Fruit fly (Drosophila melanogaster) whole organism, embryonic: ENCODE data around the gene sordd2.
A peak's percentile ranks its signal among the peaks of the same experiment; 100 is the strongest.

Experiments
- Ada2b ChIP-seq: fragments of 200-800 bp; sonication (Bioruptor generic); IDR thresholded peaks from 2 replicates; pipeline ENCODE4 v1.3.6; 2022; ENCODE audit warnings: missing biosample characterization, missing genetic modification characterization
- Aef1 ChIP-seq: fragments of 200-800 bp; sonication (Bioruptor generic); IDR thresholded peaks from 3 replicates; pipeline ENCODE4 v1.3.6; 2022; ENCODE audit warnings: missing biosample characterization, missing genetic modification characterization
- CG13424 ChIP-seq: fragments of 200-800 bp; sonication (Bioruptor generic); optimal IDR thresholded peaks from 2 replicates; lab custom pipeline; 2019; ENCODE audit warnings: missing biosample characterization, mild to moderate bottlenecking, missing genetic modification characterization, moderate library complexity
- CG14014 ChIP-seq: fragments of 200-800 bp; sonication (Bioruptor generic); IDR thresholded peaks from 2 replicates; pipeline ENCODE4 v1.3.6; 2022; ENCODE audit warnings: missing biosample characterization, missing genetic modification characterization
- CG15696 ChIP-seq: fragments of 200-800 bp; sonication (Bioruptor generic); optimal IDR thresholded peaks from 2 replicates; lab custom pipeline; 2019; ENCODE audit warnings: missing biosample characterization, mild to moderate bottlenecking, missing genetic modification characterization, moderate library complexity
- CG18262 ChIP-seq: fragments of 200-800 bp; optimal IDR thresholded peaks from 3 replicates; lab custom pipeline; 2019; ENCODE audit warnings: missing biosample characterization, mild to moderate bottlenecking, missing genetic modification characterization, moderate library complexity
- CG2116 ChIP-seq: fragments of 200-800 bp; sonication (Bioruptor generic); optimal IDR thresholded peaks from 3 replicates; lab custom pipeline; 2018; ENCODE audit warnings: missing biosample characterization, mild to moderate bottlenecking, missing genetic modification characterization
- CG2199 ChIP-seq: fragments of 200-800 bp; sonication (Bioruptor generic); IDR thresholded peaks from 3 replicates; pipeline ENCODE4 v1.3.6; 2022; ENCODE audit warnings: missing biosample characterization, missing genetic modification characterization
- CG2712 ChIP-seq: fragments of 200-800 bp; optimal IDR thresholded peaks from 3 replicates; lab custom pipeline; 2019; ENCODE audit warnings: missing biosample characterization, mild to moderate bottlenecking, missing genetic modification characterization, moderate library complexity
- CG30020 ChIP-seq: fragments of 200-800 bp; optimal IDR thresholded peaks from 2 replicates; lab custom pipeline; 2019; ENCODE audit warnings: missing biosample characterization, mild to moderate bottlenecking, missing genetic modification characterization, moderate library complexity
- CG30431 ChIP-seq: fragments of 200-800 bp; sonication (Bioruptor generic); optimal IDR thresholded peaks from 2 replicates; lab custom pipeline; 2017; ENCODE audit warnings: missing biosample characterization, missing genetic modification characterization
- CG31224 ChIP-seq: fragments of 200-800 bp; sonication (Bioruptor generic); IDR thresholded peaks from 2 replicates; pipeline ENCODE4 v1.3.6; 2022; ENCODE audit warnings: missing biosample characterization, missing genetic modification characterization
- CG32532 ChIP-seq: fragments of 200-800 bp; sonication (Bioruptor generic); IDR thresholded peaks from 2 replicates; pipeline ENCODE4 v1.3.6; 2022; ENCODE audit warnings: missing biosample characterization, missing genetic modification characterization
- CG3847 ChIP-seq: fragments of 200-800 bp; sonication (Bioruptor generic); IDR thresholded peaks from 2 replicates; pipeline ENCODE4 v1.3.6; 2022; ENCODE audit warnings: missing biosample characterization, missing genetic modification characterization
- CG4360 ChIP-seq: fragments of 200-800 bp; sonication (Bioruptor generic); IDR thresholded peaks from 2 replicates; pipeline ENCODE4 v1.3.6; 2022; ENCODE audit warnings: missing biosample characterization, missing genetic modification characterization
- CG6689 ChIP-seq: fragments of 200-800 bp; sonication (Bioruptor generic); IDR thresholded peaks from 2 replicates; pipeline ENCODE4 v1.3.6; 2022; ENCODE audit warnings: missing biosample characterization, missing genetic modification characterization
- CG7357 ChIP-seq: fragments of 200-800 bp; sonication (Bioruptor generic); IDR thresholded peaks from 3 replicates; pipeline ENCODE4 v1.3.6; 2022; ENCODE audit warnings: missing biosample characterization, missing genetic modification characterization
- CG7786 ChIP-seq: fragments of 200-800 bp; sonication (Bioruptor generic); optimal IDR thresholded peaks from 2 replicates; lab custom pipeline; 2016; ENCODE audit warnings: missing biosample characterization, missing genetic modification characterization
- CG7839 ChIP-seq: fragments of 200-800 bp; sonication (Bioruptor generic); optimal IDR thresholded peaks from 3 replicates; lab custom pipeline; 2018; ENCODE audit warnings: missing biosample characterization, mild to moderate bottlenecking, missing genetic modification characterization, moderate library complexity
- D ChIP-seq, 2 experiments: fragments of 200-800 bp in 1 of 2; fragments of >200 bp in 1 of 2; sonication (Bioruptor generic) in 1 of 2; optimal IDR thresholded peaks; 2 replicates in 1 of 2; 3 replicates in 1 of 2; lab custom pipeline; 2017; ENCODE audit warnings: mild to moderate bottlenecking in 1 of 2, missing biosample characterization in 1 of 2, missing genetic modification characterization in 1 of 2, missing genetic modification reagents in 1 of 2
- Dip2 ChIP-seq: fragments of 200-800 bp; sonication (Bioruptor generic); IDR thresholded peaks from 2 replicates; pipeline ENCODE4 v1.3.6; 2022; ENCODE audit warnings: missing biosample characterization, missing genetic modification characterization
- HLH54F ChIP-seq: fragments of 200-800 bp; sonication (Bioruptor generic); optimal IDR thresholded peaks from 3 replicates; lab custom pipeline; 2016; ENCODE audit warnings: missing biosample characterization, missing genetic modification characterization
- Hand ChIP-seq: fragments of 200-800 bp; sonication (Bioruptor generic); optimal IDR thresholded peaks from 2 replicates; lab custom pipeline; 2017; ENCODE audit warnings: mild to moderate bottlenecking, missing biosample characterization, missing genetic modification reagents, missing genetic modification characterization
- Hey ChIP-seq: fragments of 200-800 bp; sonication (Bioruptor generic); optimal IDR thresholded peaks from 3 replicates; lab custom pipeline; 2018; ENCODE audit warnings: missing biosample characterization, mild to moderate bottlenecking, missing genetic modification characterization
- HmgD ChIP-seq: fragments of 200-800 bp; sonication (Bioruptor generic); optimal IDR thresholded peaks from 3 replicates; lab custom pipeline; 2016; ENCODE audit warnings: missing biosample characterization, missing genetic modification characterization
- Hr39 ChIP-seq: fragments of >200 bp; optimal IDR thresholded peaks from 2 replicates; lab custom pipeline; 2017
- Lim3 ChIP-seq: fragments of 200-800 bp; sonication (Bioruptor generic); IDR thresholded peaks from 2 replicates; pipeline ENCODE4 v1.3.6; 2022; ENCODE audit warnings: missing biosample characterization, missing genetic modification characterization
- Max ChIP-seq: fragments of 200-800 bp; sonication (Bioruptor generic); optimal IDR thresholded peaks from 2 replicates; lab custom pipeline; 2016; ENCODE audit warnings: missing biosample characterization, mild to moderate bottlenecking, missing genetic modification characterization
- Mrtf ChIP-seq: fragments of 200-800 bp; sonication (Bioruptor generic); IDR thresholded peaks from 3 replicates; pipeline ENCODE4 v1.3.6; 2022; ENCODE audit warnings: missing biosample characterization, missing genetic modification characterization
- Side ChIP-seq: fragments of 200-800 bp; sonication (Bioruptor generic); optimal IDR thresholded peaks from 2 replicates; lab custom pipeline; 2016; ENCODE audit warnings: missing biosample characterization, missing genetic modification characterization
- Sry-β ChIP-seq: fragments of 200-800 bp; sonication (Bioruptor generic); optimal IDR thresholded peaks from 2 replicates; lab custom pipeline; 2018; ENCODE audit warnings: missing biosample characterization, mild to moderate bottlenecking, missing genetic modification characterization, moderate library complexity
- Sry-δ ChIP-seq: fragments of 200-800 bp; sonication (Bioruptor generic); optimal IDR thresholded peaks from 2 replicates; lab custom pipeline; 2016; ENCODE audit warnings: missing biosample characterization, missing genetic modification characterization
- Ssrp ChIP-seq: fragments of 200-800 bp; sonication (Bioruptor generic); optimal IDR thresholded peaks from 2 replicates; lab custom pipeline; 2018; ENCODE audit warnings: missing biosample characterization, mild to moderate bottlenecking, missing genetic modification characterization, moderate library complexity
- ab ChIP-seq: fragments of 200-800 bp; sonication (Bioruptor generic); optimal IDR thresholded peaks from 2 replicates; lab custom pipeline; 2016; ENCODE audit warnings: missing biosample characterization, missing genetic modification characterization
- amos ChIP-seq: fragments of 200-800 bp; sonication (Bioruptor generic); IDR thresholded peaks from 2 replicates; pipeline ENCODE4 v1.3.6; 2022; ENCODE audit warnings: missing biosample characterization, missing genetic modification characterization; ENCODE audit not compliant: partially characterized antibody
- ap ChIP-seq: fragments of 200-800 bp; sonication (Bioruptor generic); IDR thresholded peaks from 2 replicates; pipeline ENCODE4 v1.3.6; 2022; ENCODE audit warnings: missing biosample characterization, missing genetic modification characterization
- ato ChIP-seq: fragments of 200-800 bp; sonication (Bioruptor generic); IDR thresholded peaks from 2 replicates; pipeline ENCODE4 v1.3.6; 2022; ENCODE audit warnings: missing biosample characterization, missing genetic modification characterization; ENCODE audit not compliant: partially characterized antibody
- crc ChIP-seq: fragments of 200-800 bp; sonication (Bioruptor generic); optimal IDR thresholded peaks from 2 replicates; lab custom pipeline; 2016; ENCODE audit warnings: missing biosample characterization, missing genetic modification characterization
- da ChIP-seq: fragments of 200-800 bp; sonication (Bioruptor generic); optimal IDR thresholded peaks from 2 replicates; lab custom pipeline; 2016; ENCODE audit warnings: missing biosample characterization, missing genetic modification characterization
- dan ChIP-seq: fragments of 200-800 bp; sonication (Bioruptor generic); IDR thresholded peaks from 2 replicates; pipeline ENCODE4 v1.3.6; 2022; ENCODE audit warnings: missing biosample characterization, missing genetic modification characterization
- dati ChIP-seq: fragments of 200-800 bp; sonication (Bioruptor generic); IDR thresholded peaks from 2 replicates; pipeline ENCODE4 v1.3.6; 2022; ENCODE audit warnings: missing biosample characterization, missing genetic modification characterization
- gem ChIP-seq: fragments of 200-800 bp; sonication (Bioruptor generic); optimal IDR thresholded peaks from 2 replicates; lab custom pipeline; 2019; ENCODE audit warnings: missing biosample characterization, mild to moderate bottlenecking, missing genetic modification characterization, moderate library complexity
- grau ChIP-seq: fragments of 200-800 bp; optimal IDR thresholded peaks from 3 replicates; lab custom pipeline; 2019; ENCODE audit warnings: missing biosample characterization, mild to moderate bottlenecking, missing genetic modification characterization, moderate library complexity
- grn ChIP-seq: fragments of 200-800 bp; sonication (Bioruptor generic); optimal IDR thresholded peaks from 3 replicates; lab custom pipeline; 2017; ENCODE audit warnings: missing biosample characterization, missing genetic modification characterization
- gro ChIP-seq: fragments of 200-800 bp; sonication (Bioruptor generic); optimal IDR thresholded peaks from 2 replicates; lab custom pipeline; 2016; ENCODE audit warnings: missing biosample characterization, missing genetic modification characterization
- gsb-n ChIP-seq: fragments of 200-800 bp; sonication (Bioruptor generic); optimal IDR thresholded peaks from 3 replicates; lab custom pipeline; 2018; ENCODE audit warnings: missing biosample characterization, mild to moderate bottlenecking, missing genetic modification characterization
- peb ChIP-seq: fragments of 200-800 bp; sonication (Bioruptor generic); IDR thresholded peaks from 2 replicates; pipeline ENCODE4 v1.3.6; 2022; ENCODE audit warnings: missing biosample characterization, missing genetic modification characterization
- pita ChIP-seq: fragments of 200-800 bp; sonication (Bioruptor generic); optimal IDR thresholded peaks from 2 replicates; lab custom pipeline; 2017; ENCODE audit warnings: missing biosample characterization, mild to moderate bottlenecking, missing genetic modification characterization
- pzg ChIP-seq: fragments of 200-800 bp; sonication (Bioruptor generic); optimal IDR thresholded peaks from 3 replicates; lab custom pipeline; 2018; ENCODE audit warnings: missing biosample characterization, mild to moderate bottlenecking, missing genetic modification characterization, moderate library complexity
- salm ChIP-seq: fragments of 200-800 bp; sonication (Bioruptor generic); optimal IDR thresholded peaks from 2 replicates; lab custom pipeline; 2018; ENCODE audit warnings: missing biosample characterization, mild to moderate bottlenecking, missing genetic modification characterization
- stwl ChIP-seq: fragments of 200-800 bp; sonication (Bioruptor generic); optimal IDR thresholded peaks from 3 replicates; lab custom pipeline; 2018; ENCODE audit warnings: missing biosample characterization, mild to moderate bottlenecking, missing genetic modification characterization, moderate library complexity
- ttk ChIP-seq: fragments of 200-800 bp; sonication (Bioruptor generic); IDR thresholded peaks from 2 replicates; pipeline ENCODE4 v2.1.2; 2022; ENCODE audit warnings: missing biosample characterization, missing genetic modification characterization
- wek ChIP-seq: fragments of 200-800 bp; sonication (Bioruptor generic); optimal IDR thresholded peaks from 3 replicates; lab custom pipeline; 2018; ENCODE audit warnings: missing biosample characterization, mild to moderate bottlenecking, missing genetic modification characterization, moderate library complexity

sordd2 gene

DNA sequence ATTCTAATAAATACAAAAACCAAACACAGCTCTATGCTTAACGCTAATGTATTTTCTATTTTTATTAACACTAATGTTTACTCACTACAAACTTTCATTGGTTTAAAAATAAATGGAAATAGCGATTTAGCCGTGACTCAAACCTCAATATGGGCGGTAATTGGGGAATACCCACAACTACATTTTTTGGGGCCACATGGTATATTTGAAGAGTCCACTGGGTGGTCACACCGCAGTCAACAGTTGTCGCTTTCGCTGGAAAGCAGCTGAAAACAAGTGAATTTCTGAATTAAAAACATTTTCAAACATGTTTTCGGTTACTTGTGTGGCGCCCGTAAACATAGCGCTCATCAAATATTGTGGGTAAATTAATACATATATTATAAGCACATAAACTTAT lies 50.0 kb downstream of the sordd2 start, which contains the start of gene Mvd:
Gene Mvd, plus strand, starts transcription at position 222 of the 400 bp plus-strand sequence.
- TF ChIP-seq Hr39 (lab: Kevin White, UChicago) (no peak), CG30020 (tag; lab: Kevin White, UChicago) (peak; percentile 39), Side (GFP tag; lab: Kevin White, UChicago) (no peak), CG13424 (no peak), stwl (peak; percentile 44), dan (GFP tag; lab: Robert Waterston, UW) (no peak), ttk (GFP tag; lab: Robert Waterston, UW) (no peak), Hey (tag; lab: Kevin White, UChicago) (no peak), pzg (GFP tag; lab: Kevin White, UChicago) (peak; percentile 92), dati (no peak), gem (tag; lab: Kevin White, UChicago) (no peak), da (GFP tag; lab: Kevin White, UChicago) (no peak), CG3847 (no peak), CG7786 (no peak), ab (GFP tag; lab: Kevin White, UChicago) (no peak), grn (GFP tag; lab: Kevin White, UChicago) (no peak), CG15696 (tag; lab: Kevin White, UChicago) (no peak), crc (no peak), CG2712 (tag; lab: Kevin White, UChicago) (peak; percentile 45), ato (no peak), CG30431 (no peak), amos (GFP tag; lab: Robert Waterston, UW) (peak; percentile 18; the same call in 1 of the 2 replicates), pita (GFP tag; lab: Kevin White, UChicago) (peak; percentile 65), peb (GFP tag; lab: Robert Waterston, UW) (no peak), CG32532 (GFP tag; lab: Robert Waterston, UW) (no peak), CG2199 (GFP tag; lab: Robert Waterston, UW) (0 out of 3 replicates have a peak, but pooled peaks have one; percentile 24), CG4360 (GFP tag; lab: Robert Waterston, UW) (no peak), gsb-n (tag; lab: Kevin White, UChicago) (no peak), Sry-δ (peak; percentile 53), CG6689 (no peak), Mrtf (no peak), Lim3 (GFP tag; lab: Robert Waterston, UW) (no peak), salm (tag; lab: Kevin White, UChicago) (no peak), wek (GFP tag; lab: Kevin White, UChicago) (peak; percentile 99), Aef1 (no peak), Sry-β (no peak), HLH54F (GFP tag; lab: Kevin White, UChicago) (no peak), Hand (GFP tag; lab: Kevin White, UChicago) (no peak), Dip2 (no peak), CG2116 (peak; percentile 60), grau (no peak), CG31224 (GFP tag; lab: Robert Waterston, UW) (no peak), CG7357 (GFP tag; lab: Robert Waterston, UW) (no peak), HmgD (GFP tag; lab: Kevin White, UChicago) (no peak), ap (GFP tag; lab: Robert Waterston, UW) (no peak), D (optimal IDR thresholded peaks at IDR 0.05; lab: Kevin White, UChicago) (no peak), D (GFP tag; optimal IDR thresholded peaks at IDR 0.05; lab: Kevin White, UChicago) (no peak), gro (GFP tag; lab: Kevin White, UChicago) (peak; percentile 6), Ada2b (GFP tag; lab: Robert Waterston, UW) (no peak), CG7839 (tag; lab: Kevin White, UChicago) (no peak), Max (GFP tag; lab: Kevin White, UChicago) (peak; percentile 11), CG14014 (GFP tag; lab: Robert Waterston, UW) (no peak), CG18262 (tag; lab: Kevin White, UChicago) (no peak), Ssrp (tag; lab: Kevin White, UChicago) (no peak)
